Worm (Caenorhabditis elegans) whole organism, L4 larva: ENCODE results near the gene etc-1.

Experiments used
- D1046.2 ChIP-seq: fragments of 200-800 bp; sonication (Bioruptor generic); IDR thresholded peaks from 2 replicates; pipeline ENCODE4 v1.3.6; 2022; ENCODE audit warnings: missing genetic modification characterization, missing compliant biosample characterization
- F44E2.7 ChIP-seq: fragments of 200-800 bp; sonication (Bioruptor generic); IDR thresholded peaks from 2 replicates; pipeline ENCODE4 v2.1.2; 2022; ENCODE audit warnings: missing genetic modification characterization, missing compliant biosample characterization
- F49E8.2 ChIP-seq: sonication (generic microtip); optimal IDR thresholded peaks from 2 replicates; lab custom pipeline; 2016; ENCODE audit warnings: missing compliant biosample characterization, mild to moderate bottlenecking, missing genetic modification characterization, borderline replicate concordance
- T20F7.1 ChIP-seq: fragments of 200-800 bp; sonication (Bioruptor generic); optimal IDR thresholded peaks from 2 replicates; lab custom pipeline; 2018; ENCODE audit warnings: mild to moderate bottlenecking, missing genetic modification characterization, missing compliant biosample characterization
- T26A8.4 ChIP-seq: fragments of 200-800 bp; sonication (Bioruptor generic); IDR thresholded peaks from 2 replicates; pipeline ENCODE4 v1.3.6; 2022; ENCODE audit warnings: missing genetic modification characterization, missing compliant biosample characterization
- Y5F2A.4 ChIP-seq: fragments of 200-800 bp; sonication (Bioruptor generic); optimal IDR thresholded peaks from 2 replicates; lab custom pipeline; 2018; ENCODE audit warnings: mild to moderate bottlenecking, missing genetic modification characterization, missing compliant biosample characterization
- aly-2 ChIP-seq: sonication (generic microtip); optimal IDR thresholded peaks from 2 replicates; lab custom pipeline; 2018; ENCODE audit warnings: missing biosample characterization, missing genetic modification characterization
- ceh-32 ChIP-seq: sonication (generic microtip); optimal IDR thresholded peaks from 2 replicates; lab custom pipeline; 2016; ENCODE audit warnings: mild to moderate bottlenecking, missing genetic modification characterization, missing compliant biosample characterization; ENCODE audit not compliant: poor library complexity
- ceh-44 ChIP-seq: fragments of 200-800 bp; sonication (Bioruptor generic); IDR thresholded peaks from 2 replicates; pipeline ENCODE4 v1.3.6; 2022; ENCODE audit warnings: missing genetic modification reagents, missing genetic modification characterization, missing compliant biosample characterization
- ces-1 ChIP-seq: fragments of 150-350 bp; sonication (generic microtip); optimal IDR thresholded peaks from 4 replicates; lab custom pipeline; 2014; ENCODE audit warnings: missing biosample characterization, missing genetic modification reagents, missing genetic modification characterization
- daf-19 ChIP-seq: fragments of 200-800 bp; sonication (Bioruptor generic); conservative IDR thresholded peaks from 2 replicates; pipeline ENCODE4 v1.3.6; 2022; ENCODE audit warnings: missing genetic modification characterization, missing compliant biosample characterization
- dmd-6 ChIP-seq: fragments of 200-800 bp; sonication (Bioruptor generic); IDR thresholded peaks from 2 replicates; pipeline ENCODE4 v1.3.6; 2022; ENCODE audit warnings: missing genetic modification reagents, missing genetic modification characterization, missing compliant biosample characterization
- dmd-9 ChIP-seq: fragments of 200-800 bp; sonication (Bioruptor generic); IDR thresholded peaks from 2 replicates; pipeline ENCODE4 v1.3.6; 2022; ENCODE audit warnings: missing genetic modification reagents, missing genetic modification characterization, missing compliant biosample characterization
- dpl-1 ChIP-seq: fragments of 150-350 bp; optimal IDR thresholded peaks from 2 replicates; lab custom pipeline; 2014; ENCODE audit warnings: missing biosample characterization, missing genetic modification reagents, missing genetic modification characterization
- egl-27 ChIP-seq: sonication (generic microtip); optimal IDR thresholded peaks from 3 replicates; lab custom pipeline; 2017; ENCODE audit warnings: missing biosample characterization, missing genetic modification reagents, missing genetic modification characterization
- fos-1 ChIP-seq: fragments of 150-350 bp; optimal IDR thresholded peaks from 2 replicates; lab custom pipeline; 2014; ENCODE audit warnings: missing biosample characterization, missing genetic modification characterization
- hlh-11 ChIP-seq: fragments of 200-800 bp; sonication (Bioruptor generic); optimal IDR thresholded peaks from 2 replicates; lab custom pipeline; 2018; ENCODE audit warnings: mild to moderate bottlenecking, missing genetic modification characterization, missing compliant biosample characterization
- hlh-30 ChIP-seq: sonication (generic microtip); optimal IDR thresholded peaks from 2 replicates; lab custom pipeline; 2017; ENCODE audit warnings: antibody characterized with exemption, mild to moderate bottlenecking, missing genetic modification characterization, missing compliant biosample characterization; ENCODE audit not compliant: insufficient read depth
- hmg-1.1 ChIP-seq: fragments of 200-800 bp; sonication (Bioruptor generic); IDR thresholded peaks from 2 replicates; pipeline ENCODE4 v1.3.6; 2022; ENCODE audit warnings: missing genetic modification reagents, missing genetic modification characterization, missing compliant biosample characterization
- lim-7 ChIP-seq: fragments of 200-800 bp; sonication (Bioruptor generic); IDR thresholded peaks from 2 replicates; pipeline ENCODE4 v1.3.6; 2022; ENCODE audit warnings: missing genetic modification characterization, missing compliant biosample characterization
- lin-13 ChIP-seq: fragments of 150-350 bp; optimal IDR thresholded peaks from 2 replicates; lab custom pipeline; 2014; ENCODE audit warnings: missing biosample characterization, missing genetic modification reagents, missing genetic modification characterization
- lin-38 ChIP-seq: fragments of 200-800 bp; sonication (Bioruptor generic); IDR thresholded peaks from 2 replicates; pipeline ENCODE4 v1.3.6; 2022; ENCODE audit warnings: missing genetic modification reagents, missing genetic modification characterization, missing compliant biosample characterization
- lsy-2 ChIP-seq, 2 experiments: fragments of 150-350 bp in 1 of 2; sonication (generic microtip) in 1 of 2; optimal IDR thresholded peaks; 2 replicates each; lab custom pipeline; 2014 to 2017; ENCODE audit warnings: missing biosample characterization in 2 of 2, missing genetic modification characterization in 2 of 2
- mdl-1 ChIP-seq, 2 experiments: fragments of 150-350 bp in 1 of 2; sonication (generic microtip) in 1 of 2; optimal IDR thresholded peaks; 2 replicates each; lab custom pipeline; 2014 to 2017; ENCODE audit warnings: missing biosample characterization in 2 of 2, missing genetic modification characterization in 2 of 2
- mep-1 ChIP-seq: fragments of 150-350 bp; sonication (generic microtip); optimal IDR thresholded peaks from 3 replicates; lab custom pipeline; 2014; ENCODE audit warnings: missing biosample characterization, missing genetic modification characterization
- mes-2 ChIP-seq: sonication (generic microtip); optimal IDR thresholded peaks from 2 replicates; lab custom pipeline; 2016; ENCODE audit warnings: missing genotype, mild to moderate bottlenecking, missing genetic modification characterization, missing compliant biosample characterization; ENCODE audit not compliant: poor library complexity, severe bottlenecking
- mxl-3 ChIP-seq: fragments of 200-800 bp; sonication (Bioruptor generic); optimal IDR thresholded peaks from 2 replicates; lab custom pipeline; 2018; ENCODE audit warnings: mild to moderate bottlenecking, missing genetic modification characterization, missing compliant biosample characterization
- nhr-102 ChIP-seq: sonication (generic microtip); optimal IDR thresholded peaks from 2 replicates; lab custom pipeline; 2016; ENCODE audit warnings: mild to moderate bottlenecking, missing genetic modification characterization, moderate library complexity, missing compliant biosample characterization
- nhr-237 ChIP-seq: sonication (generic microtip); optimal IDR thresholded peaks from 2 replicates; lab custom pipeline; 2017; ENCODE audit warnings: missing biosample characterization, missing genetic modification characterization
- nhr-28 ChIP-seq: fragments of 150-350 bp; optimal IDR thresholded peaks from 2 replicates; lab custom pipeline; 2014; ENCODE audit warnings: missing biosample characterization, missing genetic modification characterization
- nhr-6 ChIP-seq: fragments of 150-350 bp; optimal IDR thresholded peaks from 2 replicates; lab custom pipeline; 2014; ENCODE audit warnings: missing biosample characterization, missing genetic modification characterization
- nhr-76 ChIP-seq: fragments of 150-350 bp; optimal IDR thresholded peaks from 2 replicates; lab custom pipeline; 2014; ENCODE audit warnings: missing biosample characterization, missing genetic modification characterization
- nhr-77 ChIP-seq: fragments of 150-350 bp; optimal IDR thresholded peaks from 2 replicates; lab custom pipeline; 2014; ENCODE audit warnings: missing biosample characterization, missing genetic modification characterization
- snpc-1.2 ChIP-seq: fragments of 200-800 bp; sonication (Bioruptor generic); IDR thresholded peaks from 2 replicates; pipeline ENCODE4 v1.3.6; 2022; ENCODE audit warnings: missing genetic modification reagents, missing genetic modification characterization, missing compliant biosample characterization
- spr-1 ChIP-seq: sonication (generic microtip); optimal IDR thresholded peaks from 2 replicates; lab custom pipeline; 2016; ENCODE audit warnings: mild to moderate bottlenecking, missing genetic modification characterization, missing compliant biosample characterization
- spr-3 ChIP-seq: fragments of 200-800 bp; sonication (Bioruptor generic); optimal IDR thresholded peaks from 2 replicates; lab custom pipeline; 2018; ENCODE audit warnings: mild to moderate bottlenecking, missing genetic modification characterization, missing compliant biosample characterization
- tag-97 ChIP-seq: fragments of 200-800 bp; sonication (Bioruptor generic); IDR thresholded peaks from 2 replicates; pipeline ENCODE4 v1.3.6; 2022; ENCODE audit warnings: missing genetic modification characterization, missing compliant biosample characterization
- tra-1 ChIP-seq: fragments of 200-800 bp; sonication (Bioruptor generic); IDR thresholded peaks from 2 replicates; pipeline ENCODE4 v1.3.6; 2022; ENCODE audit warnings: missing genetic modification reagents, missing genetic modification characterization, missing compliant biosample characterization
- unc-130 ChIP-seq: sonication (generic microtip); optimal IDR thresholded peaks from 2 replicates; lab custom pipeline; 2016; ENCODE audit warnings: missing genetic modification reagents, missing genetic modification characterization, missing compliant biosample characterization
- zag-1 ChIP-seq: fragments of 150-350 bp; optimal IDR thresholded peaks from 2 replicates; lab custom pipeline; 2014; ENCODE audit warnings: missing biosample characterization, missing genetic modification characterization
- zip-2 ChIP-seq: fragments of 150-350 bp; optimal IDR thresholded peaks from 2 replicates; lab custom pipeline; 2014; ENCODE audit warnings: missing biosample characterization, missing genetic modification characterization
- ztf-7 ChIP-seq: fragments of 150-350 bp; optimal IDR thresholded peaks from 2 replicates; lab custom pipeline; 2014; ENCODE audit warnings: missing biosample characterization, missing genetic modification characterization

etc-1 gene

ce11 chrII:8710317-8710716, 45.7 kb downstream of the etc-1 start, which contains the start of gene srg-15:
Gene srg-15 (minus strand): TSS chrII:8710417.
- no peak for TF ChIP-seq ztf-7 (tag; lab: Kevin White, UChicago)
- no peak for TF ChIP-seq tag-97
- TF ChIP-seq ces-1 (GFP tag; lab: Kevin White, UChicago), result no peak
- no peak for TF ChIP-seq T26A8.4 (GFP tag; lab: Robert Waterston, UW)
- TF ChIP-seq nhr-6 (tag; lab: Kevin White, UChicago), result no peak
- TF ChIP-seq Y5F2A.4, result no peak
- TF ChIP-seq nhr-77, result no peak

- TF ChIP-seq mdl-1 (tag; optimal IDR thresholded peaks at IDR 0.05; lab: Kevin White, UChicago) (no peak), aly-2 (no peak), lin-38 (GFP tag; lab: Robert Waterston, UW) (no peak), nhr-102 (tag; lab: Kevin White, UChicago) (no peak), mxl-3 (GFP tag; lab: Kevin White, UChicago) (no peak), egl-27 (tag; lab: Kevin White, UChicago) (no peak), mes-2 (tag; lab: Kevin White, UChicago) (no peak), unc-130 (no peak), spr-3 (GFP tag; lab: Kevin White, UChicago) (no peak), snpc-1.2 (GFP tag; lab: Robert Waterston, UW) (no peak), nhr-237 (no peak), D1046.2 (GFP tag; lab: Robert Waterston, UW) (no peak), T20F7.1 (GFP tag; lab: Kevin White, UChicago) (no peak), zip-2 (no peak), F49E8.2 (tag; lab: Kevin White, UChicago) (no peak), F44E2.7 (GFP tag; lab: Robert Waterston, UW) (no peak), hmg-1.1 (GFP tag; lab: Robert Waterston, UW) (no peak), nhr-76 (tag; lab: Kevin White, UChicago) (no peak), daf-19 (GFP tag; lab: Robert Waterston, UW) (no peak), mep-1 (no peak)
- TF ChIP-seq, all 104 proteins: peak for 0
Measured at ce11 chrII:8714913-8715447, 50.3 kb downstream of the etc-1 start, which contains the start of the genes rab-21 and T01B7.13. Gene rab-21 (minus strand): TSS chrII:8715013. Gene T01B7.13 (plus strand): TSS chrII:8715397.

- TF ChIP-seq hmg-1.1 (GFP tag; lab: Robert Waterston, UW), result no peak
- peak; percentile 12 for TF ChIP-seq hlh-11
- TF ChIP-seq fos-1 (tag; lab: Kevin White, UChicago), result no peak
- TF ChIP-seq zag-1 (tag; lab: Kevin White, UChicago), result no peak
- no peak for TF ChIP-seq ceh-44 (GFP tag; lab: Robert Waterston, UW)
- peak; percentile 25 for TF ChIP-seq dpl-1
- no peak for TF ChIP-seq nhr-77
- no peak for TF ChIP-seq lim-7 (GFP tag; lab: Robert Waterston, UW)
- TF ChIP-seq mep-1, result peak; percentile 39
- peak; percentile 1 for TF ChIP-seq hlh-30 (tag; lab: Kevin White, UChicago)
- peak; percentile 56 for TF ChIP-seq mes-2 (tag; lab: Kevin White, UChicago)
- no peak for TF ChIP-seq aly-2
- TF ChIP-seq tra-1, result no peak
- TF ChIP-seq lin-38 (GFP tag; lab: Robert Waterston, UW), result peak; percentile 32; the same call in 1 of the 2 replicates
- TF ChIP-seq dmd-6 (GFP tag; lab: Robert Waterston, UW), result no peak
- TF ChIP-seq lin-13, result no peak
- TF ChIP-seq spr-1 (tag; lab: Kevin White, UChicago), result no peak
- TF ChIP-seq dmd-9 (GFP tag; lab: Robert Waterston, UW), result no peak
- TF ChIP-seq ceh-32 (tag; lab: Kevin White, UChicago), result no peak
- peak in 1 of 2 experiments; percentile 55 for TF ChIP-seq lsy-2 (tag; optimal IDR thresholded peaks at IDR 0.05; lab: Kevin White, UChicago)
- no peak for TF ChIP-seq daf-19 (GFP tag; lab: Robert Waterston, UW)
- TF ChIP-seq nhr-28, result peak; percentile 18
- TF ChIP-seq, all 104 proteins: peak for 8
Measured at ce11 chrII:8716231-8716878, 51.7 kb downstream of the etc-1 start, which contains the start of the genes cyn-11 and T01B7.5. Gene cyn-11 (minus strand): TSS chrII:8716281. Gene T01B7.5 (plus strand): TSS chrII:8716828.
